Fruit fly (Drosophila melanogaster): Measurements from ENCODE around the gene eIF2Bbeta.

eIF2Bbeta gene

DNA sequence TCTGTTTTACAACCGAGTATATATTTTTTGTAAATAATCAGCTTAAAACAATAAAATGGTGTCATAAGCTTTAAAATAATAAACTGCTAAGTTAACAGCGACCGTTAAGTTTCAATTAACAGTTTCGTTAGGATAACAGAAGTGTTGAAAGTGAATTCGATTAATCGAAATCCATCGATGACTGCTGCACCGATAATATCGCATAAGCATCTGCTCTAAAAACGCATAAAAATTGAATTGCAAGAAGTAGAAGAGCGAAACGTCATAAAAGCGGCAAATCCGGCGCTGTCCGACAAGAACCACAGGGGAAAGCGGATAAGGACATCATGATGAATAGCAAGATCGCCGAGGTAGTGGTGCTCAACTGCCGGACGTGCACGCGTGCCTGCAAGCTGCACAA, 23.1 kb downstream of the eIF2Bbeta start, which contains the start of gene dwg (continued):
- TF ChIP-seq Deaf1 (tag; optimal IDR thresholded peaks at IDR 0.05), result no peak
- TF ChIP-seq dimm (GFP tag; IDR thresholded peaks at IDR 0.05), result no peak
- TF ChIP-seq CG2129 (GFP tag; IDR thresholded peaks at IDR 0.05; ENCODE audit: partially characterized antibody), result peak; percentile 78
- no peak for TF ChIP-seq CG8944 (GFP tag; optimal IDR thresholded peaks at IDR 0.05)
- TF ChIP-seq vfl (GFP tag; optimal IDR thresholded peaks at IDR 0.05), result no peak
- no peak for TF ChIP-seq D19B (GFP tag; optimal IDR thresholded peaks at IDR 0.05)
- no peak for TF ChIP-seq jumu (GFP tag; optimal IDR thresholded peaks at IDR 0.05)
- TF ChIP-seq nmo (GFP tag; optimal IDR thresholded peaks at IDR 0.05), result no peak
- peak; percentile 56 for TF ChIP-seq CG4617 (GFP tag; optimal IDR thresholded peaks at IDR 0.05; ENCODE audit: borderline replicate concordance)
- TF ChIP-seq grn (GFP tag; optimal IDR thresholded peaks at IDR 0.05), result no peak
- no peak for TF ChIP-seq Atf6 (GFP tag; IDR thresholded peaks at IDR 0.05)

DNA sequence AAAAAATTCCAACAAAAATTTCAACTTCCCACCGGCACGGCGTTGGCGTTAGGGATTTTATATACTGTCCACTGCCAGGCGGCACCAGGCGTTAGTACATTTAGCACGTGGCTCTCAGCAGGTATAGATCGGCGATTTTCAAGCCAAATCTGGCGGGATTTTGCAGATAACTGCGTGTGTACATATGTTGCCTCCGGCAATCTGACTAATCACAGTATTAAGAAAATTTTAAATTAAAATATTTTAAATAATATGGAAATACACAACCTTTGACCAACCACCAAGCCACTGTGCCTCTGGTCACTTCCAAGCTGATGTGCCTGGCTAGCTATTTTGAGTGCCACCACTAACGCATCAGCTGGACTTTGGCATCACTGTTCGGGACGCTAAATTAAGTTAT, 27.8 kb downstream of the eIF2Bbeta start, which contains the start of the genes ttm50 and CG2712:
ttm50 (minus strand) TSS at position 64 of the 400 bp plus-strand sequence.
CG2712 (plus strand) TSS at position 343 of the 400 bp plus-strand sequence.
- no peak for TF ChIP-seq CG2129 (GFP tag; IDR thresholded peaks at IDR 0.05; ENCODE audit: partially characterized antibody)
- TF ChIP-seq CG7987 (GFP tag; optimal IDR thresholded peaks at IDR 0.05), result no peak
- TF ChIP-seq Neu2 (GFP tag; optimal IDR thresholded peaks at IDR 0.05; ENCODE audit: borderline replicate concordance), result no peak
- TF ChIP-seq Hr78 (GFP tag; optimal IDR thresholded peaks at IDR 0.05), result no peak
- peak; percentile 55 for TF ChIP-seq CG2116 (GFP tag; optimal IDR thresholded peaks at IDR 0.05)
- peak; percentile 66 for TF ChIP-seq CG9817 (tag; optimal IDR thresholded peaks at IDR 0.05)
- no peak; the same call in 1 of the 2 replicates for TF ChIP-seq peb (GFP tag; IDR thresholded peaks at IDR 0.05)
- peak; percentile 64 for TF ChIP-seq Fer1 (GFP tag; optimal IDR thresholded peaks at IDR 0.05)
- TF ChIP-seq repo (GFP tag; optimal IDR thresholded peaks at IDR 0.05), result no peak
- TF ChIP-seq gsb (GFP tag; IDR thresholded peaks at IDR 0.05), result no peak; the same call in 1 of the 2 replicates
- TF ChIP-seq Atf3 (GFP tag; optimal IDR thresholded peaks at IDR 0.05), result no peak
- TF ChIP-seq ttk (GFP tag; IDR thresholded peaks at IDR 0.05), result no peak
- no peak for TF ChIP-seq tio (GFP tag; optimal IDR thresholded peaks at IDR 0.05)
- peak; percentile 70; the same call in 2 of the 3 replicates for TF ChIP-seq dysf (GFP tag; IDR thresholded peaks at IDR 0.05)
- TF ChIP-seq zf30C (GFP tag; optimal IDR thresholded peaks at IDR 0.05), result no peak
- TF ChIP-seq wek (GFP tag; optimal IDR thresholded peaks at IDR 0.05), result no peak
- TF ChIP-seq salm (tag; optimal IDR thresholded peaks at IDR 0.05), result no peak
- no peak for TF ChIP-seq CG15011 (GFP tag; optimal IDR thresholded peaks at IDR 0.05)
- TF ChIP-seq CG16815 (GFP tag; optimal IDR thresholded peaks at IDR 0.05), result no peak
- no peak for TF ChIP-seq D (optimal IDR thresholded peaks at IDR 0.05)
- TF ChIP-seq D (GFP tag; optimal IDR thresholded peaks at IDR 0.05), result no peak
- no peak for TF ChIP-seq zfh1 (GFP tag; IDR thresholded peaks at IDR 0.05)
- no peak for TF ChIP-seq ems (GFP tag; optimal IDR thresholded peaks at IDR 0.05)
- TF ChIP-seq Nf-YC (tag; optimal IDR thresholded peaks at IDR 0.05), result peak; percentile 65
- peak; percentile 50 for TF ChIP-seq CG4617 (GFP tag; optimal IDR thresholded peaks at IDR 0.05; ENCODE audit: borderline replicate concordance)
- no peak for TF ChIP-seq CG14965 (GFP tag; optimal IDR thresholded peaks at IDR 0.05; ENCODE audit: borderline replicate concordance)
- TF ChIP-seq ci (GFP tag; IDR thresholded peaks at IDR 0.05), result no peak
- TF ChIP-seq Myb (GFP tag; optimal IDR thresholded peaks at IDR 0.05), result no peak
- peak; percentile 63 for TF ChIP-seq ind (GFP tag; optimal IDR thresholded peaks at IDR 0.05)
- no peak for TF ChIP-seq seq (GFP tag; IDR thresholded peaks at IDR 0.05)
- peak; percentile 74 for TF ChIP-seq grau (tag; optimal IDR thresholded peaks at IDR 0.05)
- no peak for TF ChIP-seq CG15073 (GFP tag; optimal IDR thresholded peaks at IDR 0.05)
- no peak for TF ChIP-seq H15 (GFP tag; IDR thresholded peaks at IDR 0.05)
- peak; percentile 57 for TF ChIP-seq Oli (tag; optimal IDR thresholded peaks at IDR 0.05)
- no peak for TF ChIP-seq Lpt (GFP tag; optimal IDR thresholded peaks at IDR 0.05)
- TF ChIP-seq ato (GFP tag; IDR thresholded peaks at IDR 0.05; ENCODE audit: partially characterized antibody), result no peak
- no peak for TF ChIP-seq CG6854 (GFP tag; optimal IDR thresholded peaks at IDR 0.05)
- TF ChIP-seq dpn (GFP tag; optimal IDR thresholded peaks at IDR 0.05), result peak; percentile 21 to 52
- TF ChIP-seq CG12236 (GFP tag; optimal IDR thresholded peaks at IDR 0.05), result no peak
- peak; percentile 54 for TF ChIP-seq CG2120 (GFP tag; optimal IDR thresholded peaks at IDR 0.05)
- TF ChIP-seq CrebB (tag; optimal IDR thresholded peaks at IDR 0.05), result no peak
